Worm (Caenorhabditis elegans) whole organism, L4/young adult: ENCODE data around the gene hars-1.

Experiments used
- dao-5 ChIP-seq: sonication (generic microtip); optimal IDR thresholded peaks from 2 replicates; lab custom pipeline; 2016; ENCODE audit warnings: missing genotype, missing genetic modification characterization, moderate library complexity, missing compliant biosample characterization
- him-1 ChIP-seq: sonication (generic microtip); optimal IDR thresholded peaks from 2 replicates; lab custom pipeline; 2016; ENCODE audit warnings: missing genotype, missing genetic modification reagents, missing genetic modification characterization, missing compliant biosample characterization

- TF ChIP-seq dao-5 (tag; lab: Kevin White, UChicago), result no peak
- TF ChIP-seq him-1 (tag; lab: Kevin White, UChicago), result no peak
Observed at ce11 chrIV:10832148-10832547, 26.6 kb upstream of the hars-1 start, which contains the start of gene best-15.
